Fruit fly (Drosophila melanogaster) whole organism, embryonic: ENCODE measurements around the gene CG15332.

Experiments used
- B-H2 ChIP-seq: fragments of 200-800 bp; sonication (Bioruptor generic); optimal IDR thresholded peaks from 2 replicates; lab custom pipeline; 2018; ENCODE audit warnings: missing biosample characterization, mild to moderate bottlenecking, missing genetic modification characterization
- Bgb ChIP-seq: fragments of 200-800 bp; sonication (Bioruptor generic); IDR thresholded peaks from 2 replicates; pipeline ENCODE4 v1.3.6; 2022; ENCODE audit warnings: missing biosample characterization, missing genetic modification characterization; ENCODE audit not compliant: partially characterized antibody
- Blimp-1 ChIP-seq: fragments of 200-800 bp; sonication (Bioruptor generic); optimal IDR thresholded peaks from 3 replicates; lab custom pipeline; 2018; ENCODE audit warnings: missing biosample characterization, missing genetic modification characterization, mild to moderate bottlenecking, moderate library complexity, missing genetic modification reagents
- BtbVII ChIP-seq: fragments of 200-800 bp; sonication (Bioruptor generic); optimal IDR thresholded peaks from 3 replicates; lab custom pipeline; 2017; ENCODE audit warnings: missing biosample characterization, mild to moderate bottlenecking, missing genetic modification characterization
- CG10147 ChIP-seq: fragments of 200-800 bp; sonication (Bioruptor generic); optimal IDR thresholded peaks from 2 replicates; lab custom pipeline; 2019; ENCODE audit warnings: missing biosample characterization, mild to moderate bottlenecking, missing genetic modification characterization, moderate library complexity
- CG11504 ChIP-seq: fragments of 200-800 bp; sonication (Bioruptor generic); optimal IDR thresholded peaks from 3 replicates; lab custom pipeline; 2019; ENCODE audit warnings: missing biosample characterization, mild to moderate bottlenecking, missing genetic modification characterization, moderate library complexity
- CG11696 ChIP-seq: fragments of 200-800 bp; sonication (Bioruptor generic); IDR thresholded peaks from 2 replicates; pipeline ENCODE4 v1.3.6; 2022; ENCODE audit warnings: missing biosample characterization, missing genetic modification characterization
- CG12659 ChIP-seq: fragments of 200-800 bp; sonication (Bioruptor generic); optimal IDR thresholded peaks from 3 replicates; lab custom pipeline; 2017; ENCODE audit warnings: mild to moderate bottlenecking, missing biosample characterization, missing genetic modification reagents, missing genetic modification characterization
- CG12769 ChIP-seq: fragments of 200-800 bp; sonication (Bioruptor generic); optimal IDR thresholded peaks from 2 replicates; lab custom pipeline; 2019; ENCODE audit warnings: missing biosample characterization, mild to moderate bottlenecking, missing genetic modification characterization, moderate library complexity
- CG13123 ChIP-seq: fragments of 200-800 bp; sonication (Bioruptor generic); optimal IDR thresholded peaks from 2 replicates; lab custom pipeline; 2016; ENCODE audit warnings: missing biosample characterization, missing genetic modification characterization
- CG13287 ChIP-seq: fragments of 200-800 bp; sonication (Bioruptor generic); IDR thresholded peaks from 2 replicates; pipeline ENCODE4 v1.3.6; 2022; ENCODE audit warnings: missing biosample characterization, missing genetic modification characterization; ENCODE audit not compliant: partially characterized antibody
- CG17186 ChIP-seq: fragments of 200-800 bp; sonication (Bioruptor generic); optimal IDR thresholded peaks from 3 replicates; lab custom pipeline; 2017; ENCODE audit warnings: missing biosample characterization, missing genetic modification reagents, missing genetic modification characterization
- CG17912 ChIP-seq: fragments of 200-800 bp; sonication (Bioruptor generic); optimal IDR thresholded peaks from 2 replicates; lab custom pipeline; 2018; ENCODE audit warnings: missing biosample characterization, mild to moderate bottlenecking, missing genetic modification characterization
- CG18764 ChIP-seq: fragments of 200-800 bp; sonication (Bioruptor generic); optimal IDR thresholded peaks from 3 replicates; lab custom pipeline; 2016; ENCODE audit warnings: missing biosample characterization, missing genetic modification characterization
- CG2120 ChIP-seq: fragments of 200-800 bp; sonication (Bioruptor generic); optimal IDR thresholded peaks from 3 replicates; lab custom pipeline; 2016; ENCODE audit warnings: missing biosample characterization, missing genetic modification characterization
- CG30020 ChIP-seq: fragments of 200-800 bp; optimal IDR thresholded peaks from 2 replicates; lab custom pipeline; 2019; ENCODE audit warnings: missing biosample characterization, mild to moderate bottlenecking, missing genetic modification characterization, moderate library complexity
- CG4617 ChIP-seq: fragments of 200-800 bp; sonication (Bioruptor generic); optimal IDR thresholded peaks from 3 replicates; lab custom pipeline; 2016; ENCODE audit warnings: missing biosample characterization, missing genetic modification characterization, borderline replicate concordance
- CG6765 ChIP-seq: fragments of 200-800 bp; sonication (Bioruptor generic); optimal IDR thresholded peaks from 3 replicates; lab custom pipeline; 2017; ENCODE audit warnings: missing biosample characterization, mild to moderate bottlenecking, missing genetic modification characterization
- CG8290 ChIP-seq, 3 experiments: fragments of 200-800 bp; sonication (Bioruptor generic); optimal IDR thresholded peaks; 2 replicates each; lab custom pipeline; 2016 to 2019; ENCODE audit warnings: missing biosample characterization in 3 of 3, missing genetic modification characterization in 3 of 3, mild to moderate bottlenecking in 2 of 3, moderate library complexity in 1 of 3
- CG8388 ChIP-seq: fragments of 200-800 bp; sonication (Bioruptor generic); optimal IDR thresholded peaks from 2 replicates; lab custom pipeline; 2019; ENCODE audit warnings: missing biosample characterization, mild to moderate bottlenecking, missing genetic modification characterization, moderate library complexity
- CG8765 ChIP-seq: fragments of 200-800 bp; sonication (Bioruptor generic); IDR thresholded peaks from 2 replicates; pipeline ENCODE4 v1.3.6; 2022; ENCODE audit warnings: missing biosample characterization, missing genetic modification characterization
- E2f2 ChIP-seq: fragments of 200-800 bp; sonication (Bioruptor generic); IDR thresholded peaks from 2 replicates; pipeline ENCODE4 v1.3.6; 2022; ENCODE audit warnings: missing biosample characterization, missing genetic modification characterization
- Eip74EF ChIP-seq, 2 experiments: fragments of 200-800 bp in 1 of 2; fragments of >200 bp in 1 of 2; sonication (Bioruptor generic) in 1 of 2; optimal IDR thresholded peaks; 2 replicates each; lab custom pipeline; 2017 to 2019; ENCODE audit warnings: missing biosample characterization in 2 of 2, missing genetic modification characterization in 2 of 2, mild to moderate bottlenecking in 1 of 2, moderate library complexity in 1 of 2
- Ets65A ChIP-seq: fragments of 200-800 bp; sonication (Bioruptor generic); peaks from one replicate; lab custom pipeline; 2016; ENCODE audit warnings: missing biosample characterization, missing genetic modification characterization
- Fer3 ChIP-seq: fragments of 200-800 bp; sonication (Bioruptor generic); optimal IDR thresholded peaks from 2 replicates; lab custom pipeline; 2018; ENCODE audit warnings: missing biosample characterization, mild to moderate bottlenecking, missing genetic modification characterization, moderate library complexity
- H15 ChIP-seq: fragments of 200-800 bp; sonication (Bioruptor generic); IDR thresholded peaks from 3 replicates; pipeline ENCODE4 v1.3.6; 2022; ENCODE audit warnings: missing biosample characterization, missing genetic modification characterization
- HmgZ ChIP-seq: fragments of 200-800 bp; sonication (Bioruptor generic); optimal IDR thresholded peaks from 2 replicates; lab custom pipeline; 2018; ENCODE audit warnings: missing biosample characterization, mild to moderate bottlenecking, missing genetic modification characterization
- MESR4 ChIP-seq: fragments of 200-800 bp; sonication (Bioruptor generic); optimal IDR thresholded peaks from 2 replicates; lab custom pipeline; 2018; ENCODE audit warnings: missing biosample characterization, mild to moderate bottlenecking, missing genetic modification characterization, moderate library complexity
- Myb ChIP-seq: fragments of 200-800 bp; sonication (Bioruptor generic); optimal IDR thresholded peaks from 2 replicates; lab custom pipeline; 2016; ENCODE audit warnings: missing biosample characterization, missing genetic modification characterization
- Scr ChIP-seq: fragments of 200-800 bp; sonication (Bioruptor generic); IDR thresholded peaks from 2 replicates; pipeline ENCODE4 v1.3.6; 2022; ENCODE audit warnings: missing biosample characterization, missing genetic modification characterization; ENCODE audit not compliant: partially characterized antibody
- Sin3A ChIP-seq: fragments of >200 bp; optimal IDR thresholded peaks from 2 replicates; lab custom pipeline; 2018
- Sox100B ChIP-seq: fragments of 200-800 bp; sonication (Bioruptor generic); optimal IDR thresholded peaks from 3 replicates; lab custom pipeline; 2018; ENCODE audit warnings: missing biosample characterization, mild to moderate bottlenecking, missing genetic modification characterization
- Sry-δ ChIP-seq: fragments of 200-800 bp; sonication (Bioruptor generic); optimal IDR thresholded peaks from 2 replicates; lab custom pipeline; 2016; ENCODE audit warnings: missing biosample characterization, missing genetic modification characterization
- TFAM ChIP-seq: fragments of 200-800 bp; sonication (Bioruptor generic); optimal IDR thresholded peaks from 2 replicates; lab custom pipeline; 2017; ENCODE audit warnings: missing biosample characterization, missing genetic modification characterization, inconsistent platforms
- YL-1 ChIP-seq: fragments of 200-800 bp; sonication (Bioruptor generic); optimal IDR thresholded peaks from 3 replicates; lab custom pipeline; 2017; ENCODE audit warnings: missing biosample characterization, mild to moderate bottlenecking, missing genetic modification characterization
- amos ChIP-seq: fragments of 200-800 bp; sonication (Bioruptor generic); IDR thresholded peaks from 2 replicates; pipeline ENCODE4 v1.3.6; 2022; ENCODE audit warnings: missing biosample characterization, missing genetic modification characterization; ENCODE audit not compliant: partially characterized antibody
- br ChIP-seq: fragments of >200 bp; optimal IDR thresholded peaks from 2 replicates; lab custom pipeline; 2017
- cg ChIP-seq: fragments of 200-800 bp; sonication (Bioruptor generic); optimal IDR thresholded peaks from 3 replicates; lab custom pipeline; 2019; ENCODE audit warnings: missing biosample characterization, mild to moderate bottlenecking, missing genetic modification characterization, moderate library complexity
- disco-r ChIP-seq: fragments of 200-800 bp; sonication (Bioruptor generic); optimal IDR thresholded peaks from 2 replicates; lab custom pipeline; 2016; ENCODE audit warnings: missing biosample characterization, missing genetic modification characterization
- fd64A ChIP-seq: fragments of 200-800 bp; sonication (Bioruptor generic); optimal IDR thresholded peaks from 3 replicates; lab custom pipeline; 2018; ENCODE audit warnings: missing biosample characterization, mild to moderate bottlenecking, missing genetic modification characterization
- fru ChIP-seq: fragments of >200 bp; optimal IDR thresholded peaks from 2 replicates; lab custom pipeline; 2017
- gce ChIP-seq: fragments of 200-800 bp; sonication (Bioruptor generic); IDR thresholded peaks from 3 replicates; pipeline ENCODE4 v1.3.6; 2022; ENCODE audit warnings: missing biosample characterization, missing genetic modification characterization
- gt ChIP-seq: fragments of 200-800 bp; sonication (Bioruptor generic); IDR thresholded peaks from 2 replicates; pipeline ENCODE4 v1.3.6; 2022; ENCODE audit warnings: missing biosample characterization, missing genetic modification characterization
- h ChIP-seq: fragments of >200 bp; optimal IDR thresholded peaks from 2 replicates; lab custom pipeline; 2017
- her ChIP-seq: fragments of 200-800 bp; sonication (Bioruptor generic); optimal IDR thresholded peaks from 2 replicates; lab custom pipeline; 2016; ENCODE audit warnings: missing biosample characterization, missing genetic modification characterization
- inv ChIP-seq: fragments of 200-800 bp; sonication (Bioruptor generic); IDR thresholded peaks from 2 replicates; pipeline ENCODE4 v1.3.6; 2022; ENCODE audit warnings: missing biosample characterization, missing genetic modification characterization; ENCODE audit not compliant: partially characterized antibody
- lab ChIP-seq: fragments of 200-800 bp; sonication (Bioruptor generic); optimal IDR thresholded peaks from 3 replicates; lab custom pipeline; 2017; ENCODE audit warnings: missing biosample characterization, missing genetic modification characterization, mild to moderate bottlenecking, moderate library complexity, missing genetic modification reagents
- nom ChIP-seq: fragments of 200-800 bp; sonication (Bioruptor generic); optimal IDR thresholded peaks from 2 replicates; lab custom pipeline; 2017; ENCODE audit warnings: missing biosample characterization, missing genetic modification characterization, mild to moderate bottlenecking, moderate library complexity, missing genetic modification reagents
- vvl ChIP-seq: fragments of 200-800 bp; sonication (Bioruptor generic); IDR thresholded peaks from 2 replicates; pipeline ENCODE4 v1.3.6; 2022; ENCODE audit warnings: missing biosample characterization, missing genetic modification characterization

The CG15332 gene

DNA sequence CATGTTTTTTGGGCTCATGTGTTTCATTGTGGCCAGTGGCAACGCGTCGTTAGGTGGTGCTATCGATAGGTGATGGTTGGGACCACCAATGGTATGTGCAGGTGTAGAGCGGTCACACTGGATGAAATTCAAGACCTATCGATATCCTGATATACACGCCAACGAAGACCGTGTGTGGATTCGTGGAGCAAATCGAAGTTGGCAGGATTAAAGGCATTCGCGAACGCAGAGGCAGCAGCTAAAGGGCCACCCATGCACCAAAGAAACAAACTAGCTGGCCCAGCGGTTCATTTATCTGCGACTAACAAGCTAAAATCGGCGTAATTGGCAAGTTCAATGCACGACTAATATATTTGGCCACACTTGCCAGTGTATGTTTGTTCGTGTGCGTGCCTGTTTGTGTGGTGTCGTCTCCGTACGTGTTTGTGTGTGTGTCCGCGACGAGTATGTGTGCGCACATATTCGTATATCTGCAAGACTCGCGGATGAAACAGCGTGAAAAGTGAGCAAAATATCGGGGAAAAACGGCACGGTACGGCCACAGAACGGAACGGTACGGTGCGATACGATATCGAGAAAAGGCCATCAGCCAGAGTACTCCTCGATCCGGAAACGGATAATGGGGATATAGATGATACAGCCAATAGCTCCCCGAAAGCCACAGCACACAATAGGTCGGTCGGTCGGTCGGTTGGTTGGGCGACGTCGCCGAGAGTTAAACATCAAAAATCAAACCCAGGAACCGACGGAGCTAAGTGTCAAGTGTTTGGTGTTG, 19.8 kb downstream of the CG15332 start, which contains the start of gene Ubr3 (continued):
- TF ChIP-seq BtbVII (GFP tag; lab: Kevin White, UChicago) (no peak), Scr (GFP tag; lab: Robert Waterston, UW) (peak; percentile 78), gce (GFP tag; lab: Robert Waterston, UW) (no peak), CG6765 (GFP tag; lab: Kevin White, UChicago) (peak; percentile 26), her (no peak), Ets65A (peak; percentile 80), CG13287 (GFP tag; lab: Robert Waterston, UW) (peak; percentile 77), CG12769 (tag; lab: Kevin White, UChicago) (peak; percentile 43), amos (peak; percentile 84), CG30020 (peak; percentile 29), cg (GFP tag; lab: Kevin White, UChicago) (peak; percentile 95), E2f2 (GFP tag; lab: Robert Waterston, UW) (peak; percentile 17; the same call in 1 of the 2 replicates), CG17912 (GFP tag; lab: Kevin White, UChicago) (no peak), CG13123 (GFP tag; lab: Kevin White, UChicago) (no peak), TFAM (GFP tag; lab: Kevin White, UChicago) (no peak), Sry-δ (GFP tag; lab: Kevin White, UChicago) (peak; percentile 82), CG8388 (no peak), CG17186 (peak; percentile 41), disco-r (GFP tag; lab: Kevin White, UChicago) (no peak), CG12659 (GFP tag; lab: Kevin White, UChicago) (peak; percentile 69), fru (lab: Kevin White, UChicago) (no peak), h (lab: Kevin White, UChicago) (no peak), CG11504 (tag; lab: Kevin White, UChicago) (peak; percentile 7), CG2120 (GFP tag; lab: Kevin White, UChicago) (peak; percentile 20), YL-1 (peak; percentile 70), Fer3 (tag; lab: Kevin White, UChicago) (no peak), Bgb (peak; percentile 86), CG11696 (no peak), Blimp-1 (GFP tag; lab: Kevin White, UChicago) (no peak), MESR4 (GFP tag; lab: Kevin White, UChicago) (peak; percentile 72), vvl (GFP tag; lab: Robert Waterston, UW) (no peak), nom (GFP tag; lab: Kevin White, UChicago) (peak; percentile 32), CG4617 (GFP tag; lab: Kevin White, UChicago) (peak; percentile 80), CG8290 (GFP tag; optimal IDR thresholded peaks at IDR 0.05; lab: Kevin White, UChicago) (no peak), CG8290 (tag; optimal IDR thresholded peaks at IDR 0.05; lab: Kevin White, UChicago) (peak in 1 of 2 experiments; percentile 59), Eip74EF (GFP tag; optimal IDR thresholded peaks at IDR 0.05; lab: Kevin White, UChicago) (no peak), Myb (GFP tag; lab: Kevin White, UChicago) (peak; percentile 26), inv (GFP tag; lab: Robert Waterston, UW) (peak; percentile 74), fd64A (GFP tag; lab: Kevin White, UChicago) (no peak), Sox100B (GFP tag; lab: Kevin White, UChicago) (no peak), br (lab: Kevin White, UChicago) (no peak), H15 (GFP tag; lab: Robert Waterston, UW) (no peak), HmgZ (tag; lab: Kevin White, UChicago) (peak; percentile 49), gt (GFP tag; lab: Robert Waterston, UW) (no peak), CG10147 (GFP tag; lab: Kevin White, UChicago) (peak; percentile 39), Sin3A (lab: Kevin White, UChicago) (peak; percentile 91), B-H2 (GFP tag; lab: Kevin White, UChicago) (peak; percentile 2), CG8765 (GFP tag; lab: Robert Waterston, UW) (no peak), CG18764 (GFP tag; lab: Kevin White, UChicago) (no peak), lab (GFP tag; lab: Kevin White, UChicago) (peak; percentile 47)
